Fruit fly (Drosophila melanogaster) whole organism, embryonic: ENCODE measurements around the gene Vlet.

Experiments used
- Awh ChIP-seq: fragments of 200-800 bp; sonication (Bioruptor generic); IDR thresholded peaks from 2 replicates; pipeline ENCODE4, ENCODE4 v1.3.6; 2022; ENCODE audit warnings: missing biosample characterization, missing genetic modification characterization
- B-H1 ChIP-seq: fragments of 200-800 bp; sonication (Bioruptor generic); IDR thresholded peaks from 3 replicates; pipeline ENCODE4 v1.3.6; 2022; ENCODE audit warnings: missing biosample characterization, missing genetic modification characterization
- B-H2 ChIP-seq: fragments of 200-800 bp; sonication (Bioruptor generic); optimal IDR thresholded peaks from 2 replicates; lab custom pipeline; 2018; ENCODE audit warnings: missing biosample characterization, mild to moderate bottlenecking, missing genetic modification characterization
- CG10979 ChIP-seq: fragments of 200-800 bp; sonication (Bioruptor generic); optimal IDR thresholded peaks from 2 replicates; lab custom pipeline; 2018; ENCODE audit warnings: missing biosample characterization, mild to moderate bottlenecking, missing genetic modification characterization, moderate library complexity
- CG11504 ChIP-seq: fragments of 200-800 bp; sonication (Bioruptor generic); optimal IDR thresholded peaks from 3 replicates; lab custom pipeline; 2019; ENCODE audit warnings: missing biosample characterization, mild to moderate bottlenecking, missing genetic modification characterization, moderate library complexity
- CG12744 ChIP-seq: fragments of 200-800 bp; sonication (Bioruptor generic); optimal IDR thresholded peaks from 2 replicates; lab custom pipeline; 2016; ENCODE audit warnings: missing biosample characterization, missing genetic modification characterization
- CG13296 ChIP-seq: fragments of 200-800 bp; sonication (Bioruptor generic); optimal IDR thresholded peaks from 3 replicates; lab custom pipeline; 2018; ENCODE audit warnings: missing biosample characterization, mild to moderate bottlenecking, missing genetic modification characterization
- CG15601 ChIP-seq: fragments of 200-800 bp; sonication (Bioruptor generic); optimal IDR thresholded peaks from 3 replicates; lab custom pipeline; 2019; ENCODE audit warnings: missing biosample characterization, mild to moderate bottlenecking, missing genetic modification characterization, moderate library complexity
- CG1792 ChIP-seq: fragments of 200-800 bp; sonication (Bioruptor generic); optimal IDR thresholded peaks from 2 replicates; lab custom pipeline; 2016; ENCODE audit warnings: missing biosample characterization, missing genetic modification characterization
- CG18011 ChIP-seq: fragments of 200-800 bp; sonication (Bioruptor generic); optimal IDR thresholded peaks from 2 replicates; lab custom pipeline; 2017; ENCODE audit warnings: missing biosample characterization, missing genetic modification characterization, mild to moderate bottlenecking, moderate library complexity, missing genotype
- CG2712 ChIP-seq: fragments of 200-800 bp; optimal IDR thresholded peaks from 3 replicates; lab custom pipeline; 2019; ENCODE audit warnings: missing biosample characterization, mild to moderate bottlenecking, missing genetic modification characterization, moderate library complexity
- CG30403 ChIP-seq: fragments of 200-800 bp; sonication (Bioruptor generic); optimal IDR thresholded peaks from 3 replicates; lab custom pipeline; 2016; ENCODE audit warnings: missing biosample characterization, missing genetic modification characterization
- CG32532 ChIP-seq: fragments of 200-800 bp; sonication (Bioruptor generic); IDR thresholded peaks from 2 replicates; pipeline ENCODE4 v1.3.6; 2022; ENCODE audit warnings: missing biosample characterization, missing genetic modification characterization
- CG3847 ChIP-seq: fragments of 200-800 bp; sonication (Bioruptor generic); IDR thresholded peaks from 2 replicates; pipeline ENCODE4 v1.3.6; 2022; ENCODE audit warnings: missing biosample characterization, missing genetic modification characterization
- CG8765 ChIP-seq: fragments of 200-800 bp; sonication (Bioruptor generic); IDR thresholded peaks from 2 replicates; pipeline ENCODE4 v1.3.6; 2022; ENCODE audit warnings: missing biosample characterization, missing genetic modification characterization
- CG9215 ChIP-seq: fragments of 200-800 bp; sonication (Bioruptor generic); IDR thresholded peaks from 2 replicates; pipeline ENCODE4 v1.3.6; 2022; ENCODE audit warnings: missing biosample characterization, missing genetic modification characterization
- CG9437 ChIP-seq: fragments of 200-800 bp; sonication (Bioruptor generic); optimal IDR thresholded peaks from 2 replicates; lab custom pipeline; 2018; ENCODE audit warnings: missing biosample characterization, mild to moderate bottlenecking, missing genetic modification characterization
- D19B ChIP-seq: fragments of 200-800 bp; sonication (Bioruptor generic); optimal IDR thresholded peaks from 2 replicates; lab custom pipeline; 2017; ENCODE audit warnings: missing biosample characterization, mild to moderate bottlenecking, missing genetic modification characterization
- Dfd ChIP-seq, 2 experiments: fragments of >200 bp; optimal IDR thresholded peaks; 2 replicates each; lab custom pipeline; 2017; ENCODE audit warnings: missing biosample characterization in 2 of 2, missing genetic modification characterization in 2 of 2
- Dip3 ChIP-seq: fragments of 200-800 bp; sonication (Bioruptor generic); optimal IDR thresholded peaks from 3 replicates; lab custom pipeline; 2016; ENCODE audit warnings: missing biosample characterization, missing genetic modification characterization
- Drgx ChIP-seq: fragments of 200-800 bp; sonication (Bioruptor generic); IDR thresholded peaks from 2 replicates; pipeline ENCODE4 v1.3.6; 2022; ENCODE audit warnings: missing biosample characterization, missing genetic modification characterization
- Fer3 ChIP-seq: fragments of 200-800 bp; sonication (Bioruptor generic); optimal IDR thresholded peaks from 2 replicates; lab custom pipeline; 2018; ENCODE audit warnings: missing biosample characterization, mild to moderate bottlenecking, missing genetic modification characterization, moderate library complexity
- HmgD ChIP-seq: fragments of 200-800 bp; sonication (Bioruptor generic); optimal IDR thresholded peaks from 3 replicates; lab custom pipeline; 2016; ENCODE audit warnings: missing biosample characterization, missing genetic modification characterization
- Mad ChIP-seq: fragments of 200-800 bp; sonication (Bioruptor generic); optimal IDR thresholded peaks from 2 replicates; lab custom pipeline; 2016; ENCODE audit warnings: missing biosample characterization, missing genetic modification characterization
- NFAT ChIP-seq: fragments of 200-800 bp; sonication (Bioruptor generic); IDR thresholded peaks from 2 replicates; pipeline ENCODE4 v1.3.6; 2022; ENCODE audit warnings: missing biosample characterization, missing genetic modification characterization
- TFAM ChIP-seq: fragments of 200-800 bp; sonication (Bioruptor generic); optimal IDR thresholded peaks from 2 replicates; lab custom pipeline; 2017; ENCODE audit warnings: missing biosample characterization, missing genetic modification characterization, inconsistent platforms
- al ChIP-seq: fragments of 200-800 bp; sonication (Bioruptor generic); IDR thresholded peaks from 2 replicates; pipeline ENCODE4 v1.3.6; 2022; ENCODE audit warnings: missing biosample characterization, missing genetic modification characterization
- ara ChIP-seq: fragments of 200-800 bp; sonication (Bioruptor generic); IDR thresholded peaks from 2 replicates; pipeline ENCODE4 v1.3.6; 2022; ENCODE audit warnings: missing biosample characterization, missing genetic modification characterization
- bbx ChIP-seq: fragments of 200-800 bp; sonication (Bioruptor generic); IDR thresholded peaks from 2 replicates; pipeline ENCODE4 v1.3.6; 2022; ENCODE audit warnings: missing biosample characterization, missing genetic modification characterization; ENCODE audit not compliant: partially characterized antibody
- bcd ChIP-seq: fragments of 200-800 bp; sonication (Bioruptor generic); optimal IDR thresholded peaks from 2 replicates; lab custom pipeline; 2017; ENCODE audit warnings: missing biosample characterization, mild to moderate bottlenecking, missing genetic modification characterization
- chm ChIP-seq: fragments of 200-800 bp; sonication (Bioruptor generic); IDR thresholded peaks from 2 replicates; pipeline ENCODE4 v1.3.6; 2022; ENCODE audit warnings: missing biosample characterization, missing genetic modification characterization
- dpn ChIP-seq, 2 experiments: fragments of 200-800 bp; sonication (Bioruptor generic); optimal IDR thresholded peaks; 3 replicates each; lab custom pipeline; 2016; ENCODE audit warnings: missing biosample characterization in 2 of 2, missing genetic modification characterization in 2 of 2
- dysf ChIP-seq: fragments of 200-800 bp; sonication (Bioruptor generic); IDR thresholded peaks from 3 replicates; pipeline ENCODE4 v1.3.6; 2022; ENCODE audit warnings: missing biosample characterization, missing genetic modification characterization
- fd3F ChIP-seq: fragments of 200-800 bp; sonication (Bioruptor generic); optimal IDR thresholded peaks from 2 replicates; lab custom pipeline; 2018; ENCODE audit warnings: missing biosample characterization, mild to moderate bottlenecking, missing genetic modification characterization, moderate library complexity
- fd96Cb ChIP-seq: fragments of 200-800 bp; sonication (Bioruptor generic); optimal IDR thresholded peaks from 2 replicates; lab custom pipeline; 2018; ENCODE audit warnings: missing biosample characterization, mild to moderate bottlenecking, missing genetic modification characterization, moderate library complexity
- kni ChIP-seq: fragments of 200-800 bp; sonication (Bioruptor generic); optimal IDR thresholded peaks from 3 replicates; lab custom pipeline; 2017; ENCODE audit warnings: mild to moderate bottlenecking, missing biosample characterization, missing genetic modification reagents, missing genetic modification characterization
- lola ChIP-seq, 3 experiments: fragments of >200 bp in 2 of 3; fragments of 200-800 bp in 1 of 3; sonication (Bioruptor generic) in 1 of 3; optimal IDR thresholded peaks; 2 replicates each; lab custom pipeline; 2017 to 2019; ENCODE audit warnings: missing biosample characterization in 3 of 3, missing genetic modification characterization in 3 of 3, mild to moderate bottlenecking in 1 of 3, moderate library complexity in 1 of 3
- org-1 ChIP-seq: fragments of 200-800 bp; sonication (Bioruptor generic); optimal IDR thresholded peaks from 2 replicates; lab custom pipeline; 2017; ENCODE audit warnings: missing biosample characterization, missing genetic modification characterization
- otp ChIP-seq: fragments of 200-800 bp; sonication (Bioruptor generic); IDR thresholded peaks from 3 replicates; pipeline ENCODE4, ENCODE4 v1.3.6; 2022; ENCODE audit warnings: missing biosample characterization, missing genetic modification characterization
- pita ChIP-seq: fragments of 200-800 bp; sonication (Bioruptor generic); optimal IDR thresholded peaks from 2 replicates; lab custom pipeline; 2017; ENCODE audit warnings: missing biosample characterization, mild to moderate bottlenecking, missing genetic modification characterization
- prd ChIP-seq, 3 experiments: fragments of >200 bp in 2 of 3; fragments of 200-800 bp in 1 of 3; sonication (Bioruptor generic) in 1 of 3; optimal IDR thresholded peaks in 2 of 3; IDR thresholded peaks in 1 of 3; 2 replicates in 2 of 3; 3 replicates in 1 of 3; pipeline versions ENCODE4 v1.3.6 to Lab custom; 2017 to 2022; ENCODE audit warnings: missing biosample characterization in 1 of 3, missing genetic modification characterization in 1 of 3
- psq ChIP-seq: fragments of 200-800 bp; sonication (Bioruptor generic); optimal IDR thresholded peaks from 2 replicates; lab custom pipeline; 2017; ENCODE audit warnings: missing biosample characterization, missing genetic modification characterization
- salm ChIP-seq: fragments of 200-800 bp; sonication (Bioruptor generic); optimal IDR thresholded peaks from 2 replicates; lab custom pipeline; 2018; ENCODE audit warnings: missing biosample characterization, mild to moderate bottlenecking, missing genetic modification characterization
- sc ChIP-seq, 3 experiments: fragments of >200 bp in 2 of 3; fragments of 200-800 bp in 1 of 3; sonication (Bioruptor generic) in 1 of 3; optimal IDR thresholded peaks; 2 replicates in 2 of 3; 3 replicates in 1 of 3; lab custom pipeline; 2017; ENCODE audit warnings: mild to moderate bottlenecking in 1 of 3, missing biosample characterization in 1 of 3, missing genetic modification characterization in 1 of 3, missing genetic modification reagents in 1 of 3
- sisA ChIP-seq: fragments of 200-800 bp; sonication (Bioruptor generic); IDR thresholded peaks from 2 replicates; pipeline ENCODE4 v1.3.6; 2022; ENCODE audit warnings: missing biosample characterization, missing genetic modification characterization
- vnd ChIP-seq: fragments of 200-800 bp; sonication (Bioruptor generic); IDR thresholded peaks from 3 replicates; pipeline ENCODE4 v1.3.6; 2022; ENCODE audit warnings: missing biosample characterization, missing genetic modification characterization; ENCODE audit not compliant: partially characterized antibody

Gene Vlet

DNA sequence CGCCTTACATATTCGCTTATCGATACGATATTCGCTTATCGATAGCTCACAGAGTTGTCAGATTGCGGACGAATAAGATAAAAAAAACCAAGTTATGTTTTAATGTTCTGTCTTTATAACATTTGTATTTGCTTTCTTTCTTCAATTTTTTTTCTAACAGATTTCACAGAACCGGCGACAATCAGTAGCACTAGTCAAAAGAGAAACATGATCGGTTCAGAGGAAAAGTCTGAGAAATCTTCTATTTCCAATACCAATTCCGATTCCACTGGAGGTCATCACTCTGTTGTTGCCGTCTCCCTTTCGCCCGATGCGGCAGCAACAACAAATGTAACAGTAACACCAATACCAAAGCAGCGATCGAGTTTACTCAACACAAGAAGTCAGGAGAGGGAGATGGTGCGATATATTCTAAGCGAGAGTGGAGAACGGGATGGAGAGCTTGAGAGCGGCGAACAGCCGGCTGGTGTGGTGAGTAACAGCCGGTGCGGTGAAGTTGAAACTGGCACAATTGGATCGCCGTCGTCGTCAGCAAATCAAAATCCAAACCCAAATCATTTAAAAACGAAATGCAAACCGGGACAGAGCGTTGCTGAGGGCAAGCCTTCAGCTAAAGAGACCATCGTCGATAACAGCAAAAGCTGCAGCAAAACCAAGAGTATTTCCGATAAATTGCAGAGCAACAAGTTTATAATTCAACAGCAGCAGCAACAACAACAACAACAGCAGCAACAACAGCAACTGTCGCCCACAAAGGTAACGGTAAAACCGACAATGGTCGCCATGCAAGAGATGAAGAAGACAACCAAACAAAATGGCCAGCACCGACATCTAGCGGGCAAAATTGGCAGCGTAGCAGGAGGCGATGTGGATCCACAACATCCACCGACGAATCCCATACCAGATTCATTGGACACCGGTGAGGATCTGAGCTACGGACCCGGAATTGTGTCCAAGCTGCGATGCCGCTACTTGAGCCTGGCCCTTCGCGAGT lies 3.5 kb upstream of the Vlet start (continued):
- no peak for TF ChIP-seq sc (optimal IDR thresholded peaks at IDR 0.05; lab: Kevin White, UChicago)
- TF ChIP-seq sc (GFP tag; optimal IDR thresholded peaks at IDR 0.05; lab: Kevin White, UChicago): no peak
- no peak for TF ChIP-seq bbx (GFP tag; lab: Robert Waterston, UW)
- no peak for TF ChIP-seq CG9437 (GFP tag; lab: Kevin White, UChicago)
- peak; percentile 66 for TF ChIP-seq B-H2 (GFP tag; lab: Kevin White, UChicago)
- TF ChIP-seq TFAM (GFP tag; lab: Kevin White, UChicago): no peak
- TF ChIP-seq chm (GFP tag; lab: Robert Waterston, UW): peak; percentile 46; the same call in 1 of the 2 replicates
- peak; percentile 74 for TF ChIP-seq Dip3 (GFP tag; lab: Kevin White, UChicago)
- peak; percentile 62 for TF ChIP-seq CG3847 (GFP tag; lab: Robert Waterston, UW)
- TF ChIP-seq psq (GFP tag; lab: Kevin White, UChicago): peak; percentile 16
- TF ChIP-seq CG30403 (GFP tag; lab: Kevin White, UChicago): peak; percentile 76
- peak; percentile 44 for TF ChIP-seq fd3F
- TF ChIP-seq kni (GFP tag; lab: Kevin White, UChicago): peak; percentile 99
- TF ChIP-seq Awh (GFP tag; lab: Robert Waterston, UW): 0 out of 2 replicates have a peak, but pooled peaks have one; percentile 22
- TF ChIP-seq CG8765 (GFP tag; lab: Robert Waterston, UW): no peak
- peak; percentile 25 for TF ChIP-seq fd96Cb (tag; lab: Kevin White, UChicago)
- peak; percentile 38 for TF ChIP-seq CG1792
- peak; percentile 36 for TF ChIP-seq bcd (GFP tag; lab: Kevin White, UChicago)
- peak; percentile 18; the same call in 1 of the 2 replicates for TF ChIP-seq CG32532 (GFP tag; lab: Robert Waterston, UW)
- peak; percentile 36; the same call in 1 of the 2 replicates for TF ChIP-seq sisA
- TF ChIP-seq prd (optimal IDR thresholded peaks at IDR 0.05; lab: Kevin White, UChicago): no peak
- peak; percentile 55 for TF ChIP-seq prd (GFP tag; IDR thresholded peaks at IDR 0.05; lab: Robert Waterston, UW)
- peak; percentile 52 for TF ChIP-seq CG15601 (tag; lab: Kevin White, UChicago)
- no peak for TF ChIP-seq Drgx (GFP tag; lab: Robert Waterston, UW)
- TF ChIP-seq dysf: peak; percentile 48; the same call in 2 of the 3 replicates
- TF ChIP-seq CG12744 (GFP tag; lab: Kevin White, UChicago): peak; percentile 25
- TF ChIP-seq lola (GFP tag; optimal IDR thresholded peaks at IDR 0.05; lab: Kevin White, UChicago): peak in 2 of 3 experiments; percentile 21 to 52
- TF ChIP-seq al: peak; percentile 39; the same call in 1 of the 2 replicates
- peak; percentile 59 for TF ChIP-seq D19B
- peak; percentile 64 for TF ChIP-seq CG11504
- peak; percentile 41; the same call in 1 of the 2 replicates for TF ChIP-seq NFAT
- TF ChIP-seq vnd (GFP tag; lab: Robert Waterston, UW): peak; percentile 25; the same call in 1 of the 3 replicates
- TF ChIP-seq B-H1 (GFP tag; lab: Robert Waterston, UW): peak; percentile 36; the same call in 1 of the 3 replicates
- peak; percentile 49 for TF ChIP-seq HmgD
- peak; percentile 63 for TF ChIP-seq CG13296
- TF ChIP-seq ara (GFP tag; lab: Robert Waterston, UW): no peak
- peak; percentile 62 for TF ChIP-seq CG2712
- TF ChIP-seq Dfd (GFP tag; optimal IDR thresholded peaks at IDR 0.05; lab: Kevin White, UChicago): no peak
- peak; percentile 64 for TF ChIP-seq CG9215 (GFP tag; lab: Robert Waterston, UW)
- no peak for TF ChIP-seq org-1 (GFP tag; lab: Kevin White, UChicago)
- no peak for TF ChIP-seq otp (GFP tag; lab: Robert Waterston, UW)
- peak; percentile 39 for TF ChIP-seq CG18011 (GFP tag; lab: Kevin White, UChicago)
- TF ChIP-seq CG10979: peak; percentile 35
- TF ChIP-seq Fer3 (tag; lab: Kevin White, UChicago): peak; percentile 49
- TF ChIP-seq pita (GFP tag; lab: Kevin White, UChicago): no peak
- TF ChIP-seq dpn (GFP tag; optimal IDR thresholded peaks at IDR 0.05; lab: Kevin White, UChicago): peak; percentile 69 to 75
- TF ChIP-seq Mad (GFP tag; lab: Kevin White, UChicago): no peak
- no peak for TF ChIP-seq salm (tag; lab: Kevin White, UChicago)
